Worm (Caenorhabditis elegans): ENCODE measurements around the gene msi-1.

ce11 chrIII:4007017-4007416 lies 30.8 kb upstream of the msi-1 start:
- no peak for TF ChIP-seq ama-1 (optimal IDR thresholded peaks at IDR 0.05)
- TF ChIP-seq nhr-19 (GFP tag; conservative IDR thresholded peaks at IDR 0.05), result no peak
- no peak for TF ChIP-seq ceh-82 (tag; optimal IDR thresholded peaks at IDR 0.05)
- no peak for TF ChIP-seq dsc-1 (tag; optimal IDR thresholded peaks at IDR 0.05)
- TF ChIP-seq unc-30 (tag; optimal IDR thresholded peaks at IDR 0.05), result no peak
- TF ChIP-seq snpc-4 (tag; optimal IDR thresholded peaks at IDR 0.05), result no peak
- TF ChIP-seq egl-13 (tag; optimal IDR thresholded peaks at IDR 0.05), result no peak
- no peak for TF ChIP-seq mab-9 (GFP tag; IDR thresholded peaks at IDR 0.05)
- TF ChIP-seq lin-15B (tag; optimal IDR thresholded peaks at IDR 0.05), result no peak
- TF ChIP-seq mdl-1 (tag; optimal IDR thresholded peaks at IDR 0.05), result no peak
- TF ChIP-seq unc-62 (GFP tag; optimal IDR thresholded peaks at IDR 0.05), result no peak

All from whole organism, L1 larva.